Worm (Caenorhabditis elegans): Measurements from ENCODE around the gene K05G3.2.

ce11 chrX:16532513-16532912, 37.8 kb downstream of the K05G3.2 start:
- TF ChIP-seq ama-1 (optimal IDR thresholded peaks at IDR 0.05) (no peak), hmg-4 (GFP tag; optimal IDR thresholded peaks at IDR 0.05) (no peak), flt-1 (GFP tag; IDR thresholded peaks at IDR 0.05) (no peak)

All from whole organism, early embryonic.